Fruit fly (Drosophila melanogaster) whole organism, embryonic: Measurements from ENCODE around the gene CG14227.
A peak's percentile ranks its signal among the peaks of the same experiment; 100 is the strongest.

ENCODE experiments used
- Awh ChIP-seq: fragments of 200-800 bp; sonication (Bioruptor generic); IDR thresholded peaks from 2 replicates; pipeline ENCODE4, ENCODE4 v1.3.6; 2022; ENCODE audit warnings: missing biosample characterization, missing genetic modification characterization
- CG10267 ChIP-seq: fragments of 200-800 bp; sonication (Bioruptor generic); optimal IDR thresholded peaks from 2 replicates; lab custom pipeline; 2018; ENCODE audit warnings: missing biosample characterization, mild to moderate bottlenecking, missing genetic modification characterization, moderate library complexity
- CG10979 ChIP-seq: fragments of 200-800 bp; sonication (Bioruptor generic); optimal IDR thresholded peaks from 2 replicates; lab custom pipeline; 2018; ENCODE audit warnings: missing biosample characterization, mild to moderate bottlenecking, missing genetic modification characterization, moderate library complexity
- CG11398 ChIP-seq: fragments of 200-800 bp; sonication (Bioruptor generic); optimal IDR thresholded peaks from 2 replicates; lab custom pipeline; 2016; ENCODE audit warnings: missing biosample characterization, missing genetic modification characterization
- CG13287 ChIP-seq: fragments of 200-800 bp; sonication (Bioruptor generic); IDR thresholded peaks from 2 replicates; pipeline ENCODE4 v1.3.6; 2022; ENCODE audit warnings: missing biosample characterization, missing genetic modification characterization; ENCODE audit not compliant: partially characterized antibody
- CG16813 ChIP-seq: fragments of 200-800 bp; sonication (Bioruptor generic); IDR thresholded peaks from 3 replicates; pipeline ENCODE4 v1.3.6; 2022; ENCODE audit warnings: missing biosample characterization, missing genetic modification characterization; ENCODE audit not compliant: partially characterized antibody
- CG17359 ChIP-seq: fragments of 200-800 bp; sonication (Bioruptor generic); optimal IDR thresholded peaks from 3 replicates; lab custom pipeline; 2018; ENCODE audit warnings: missing biosample characterization, mild to moderate bottlenecking, missing genetic modification characterization, moderate library complexity
- CG17385 ChIP-seq: fragments of 200-800 bp; sonication (Bioruptor generic); optimal IDR thresholded peaks from 3 replicates; lab custom pipeline; 2018; ENCODE audit warnings: missing biosample characterization, mild to moderate bottlenecking, missing genetic modification characterization
- CG3065 ChIP-seq: fragments of 200-800 bp; sonication (Bioruptor generic); optimal IDR thresholded peaks from 2 replicates; lab custom pipeline; 2016; ENCODE audit warnings: missing biosample characterization, missing genetic modification characterization
- CG31365 ChIP-seq: fragments of 200-800 bp; sonication (Bioruptor generic); optimal IDR thresholded peaks from 2 replicates; lab custom pipeline; 2018; ENCODE audit warnings: missing biosample characterization, mild to moderate bottlenecking, missing genetic modification characterization
- CG32772 ChIP-seq: fragments of 200-800 bp; sonication (Bioruptor generic); IDR thresholded peaks from 2 replicates; pipeline ENCODE4 v1.3.6; 2022; ENCODE audit warnings: missing biosample characterization, missing genetic modification characterization
- CG4328 ChIP-seq: fragments of 200-800 bp; sonication (Bioruptor generic); optimal IDR thresholded peaks from 3 replicates; lab custom pipeline; 2017; ENCODE audit warnings: missing biosample characterization, missing genetic modification reagents, missing genetic modification characterization
- CG4707 ChIP-seq: fragments of 200-800 bp; sonication (Bioruptor generic); optimal IDR thresholded peaks from 2 replicates; lab custom pipeline; 2018; ENCODE audit warnings: missing biosample characterization, mild to moderate bottlenecking, missing genetic modification characterization, moderate library complexity
- CG6272 ChIP-seq: fragments of 200-800 bp; sonication (Bioruptor generic); IDR thresholded peaks from 2 replicates; pipeline ENCODE4 v1.3.6; 2022; ENCODE audit warnings: missing biosample characterization, missing genetic modification characterization
- CG6854 ChIP-seq: fragments of 200-800 bp; sonication (Bioruptor generic); optimal IDR thresholded peaks from 3 replicates; lab custom pipeline; 2017; ENCODE audit warnings: missing biosample characterization, mild to moderate bottlenecking, missing genetic modification characterization
- CG7372 ChIP-seq: fragments of 200-800 bp; sonication (Bioruptor generic); IDR thresholded peaks from 2 replicates; pipeline ENCODE4 v1.3.6; 2022; ENCODE audit warnings: missing biosample characterization, missing genetic modification characterization
- CG7556 ChIP-seq: fragments of 200-800 bp; sonication (Bioruptor generic); optimal IDR thresholded peaks from 2 replicates; lab custom pipeline; 2017; ENCODE audit warnings: missing biosample characterization, mild to moderate bottlenecking, missing genetic modification characterization
- CG7963 ChIP-seq: fragments of 200-800 bp; sonication (Bioruptor generic); IDR thresholded peaks from 3 replicates; pipeline ENCODE4 v1.3.6; 2022; ENCODE audit warnings: missing biosample characterization, missing genetic modification characterization; ENCODE audit not compliant: partially characterized antibody
- CG9932 ChIP-seq: fragments of 200-800 bp; sonication (Bioruptor generic); IDR thresholded peaks from 2 replicates; pipeline ENCODE4 v1.3.6; 2022; ENCODE audit warnings: missing biosample characterization, missing genetic modification characterization
- D19B ChIP-seq: fragments of 200-800 bp; sonication (Bioruptor generic); optimal IDR thresholded peaks from 2 replicates; lab custom pipeline; 2017; ENCODE audit warnings: missing biosample characterization, mild to moderate bottlenecking, missing genetic modification characterization
- Dek ChIP-seq: fragments of 200-800 bp; sonication (Bioruptor generic); optimal IDR thresholded peaks from 3 replicates; lab custom pipeline; 2019; ENCODE audit warnings: missing biosample characterization, mild to moderate bottlenecking, missing genetic modification characterization, moderate library complexity
- Dip3 ChIP-seq: fragments of 200-800 bp; sonication (Bioruptor generic); optimal IDR thresholded peaks from 3 replicates; lab custom pipeline; 2016; ENCODE audit warnings: missing biosample characterization, missing genetic modification characterization
- Doc3 ChIP-seq: fragments of 200-800 bp; sonication (Bioruptor generic); IDR thresholded peaks from 3 replicates; pipeline ENCODE4 v1.3.6; 2022; ENCODE audit warnings: missing biosample characterization, missing genetic modification characterization; ENCODE audit not compliant: partially characterized antibody
- Ets97D ChIP-seq: fragments of 200-800 bp; sonication (Bioruptor generic); optimal IDR thresholded peaks from 3 replicates; lab custom pipeline; 2016; ENCODE audit warnings: missing biosample characterization, missing genetic modification characterization
- H15 ChIP-seq: fragments of 200-800 bp; sonication (Bioruptor generic); IDR thresholded peaks from 3 replicates; pipeline ENCODE4 v1.3.6; 2022; ENCODE audit warnings: missing biosample characterization, missing genetic modification characterization
- Hey ChIP-seq: fragments of 200-800 bp; sonication (Bioruptor generic); optimal IDR thresholded peaks from 3 replicates; lab custom pipeline; 2018; ENCODE audit warnings: missing biosample characterization, mild to moderate bottlenecking, missing genetic modification characterization
- Hmx ChIP-seq: fragments of 200-800 bp; sonication (Bioruptor generic); optimal IDR thresholded peaks from 2 replicates; lab custom pipeline; 2016; ENCODE audit warnings: missing biosample characterization, missing genetic modification characterization
- Hr78 ChIP-seq, 2 experiments: fragments of 200-800 bp in 1 of 2; fragments of >200 bp in 1 of 2; sonication (Bioruptor generic) in 1 of 2; optimal IDR thresholded peaks; 2 replicates each; lab custom pipeline; 2017 to 2019; ENCODE audit warnings: missing biosample characterization in 2 of 2, missing genetic modification characterization in 2 of 2, mild to moderate bottlenecking in 1 of 2, moderate library complexity in 1 of 2
- MBD-R2 ChIP-seq: fragments of 200-800 bp; sonication (Bioruptor generic); IDR thresholded peaks from 2 replicates; pipeline ENCODE4 v1.3.6; 2022; ENCODE audit warnings: missing biosample characterization, missing genetic modification characterization
- NC2α ChIP-seq: fragments of 200-800 bp; sonication (Bioruptor generic); optimal IDR thresholded peaks from 2 replicates; lab custom pipeline; 2016; ENCODE audit warnings: missing biosample characterization, missing genetic modification characterization
- Neu2 ChIP-seq: fragments of 200-800 bp; sonication (Bioruptor generic); optimal IDR thresholded peaks from 3 replicates; lab custom pipeline; 2016; ENCODE audit warnings: missing biosample characterization, missing genetic modification characterization, borderline replicate concordance
- PHDP ChIP-seq: fragments of 200-800 bp; sonication (Bioruptor generic); optimal IDR thresholded peaks from 3 replicates; lab custom pipeline; 2018; ENCODE audit warnings: missing biosample characterization, mild to moderate bottlenecking, missing genetic modification characterization, moderate library complexity
- Stat92E ChIP-seq, 3 experiments: fragments of >200 bp in 2 of 3; fragments of 200-800 bp in 1 of 3; sonication (Bioruptor generic) in 1 of 3; optimal IDR thresholded peaks; 2 replicates each; lab custom pipeline; 2017 to 2019; ENCODE audit warnings: missing biosample characterization in 3 of 3, missing genetic modification characterization in 3 of 3, mild to moderate bottlenecking in 1 of 3, moderate library complexity in 1 of 3
- al ChIP-seq: fragments of 200-800 bp; sonication (Bioruptor generic); IDR thresholded peaks from 2 replicates; pipeline ENCODE4 v1.3.6; 2022; ENCODE audit warnings: missing biosample characterization, missing genetic modification characterization
- br ChIP-seq: fragments of >200 bp; optimal IDR thresholded peaks from 2 replicates; lab custom pipeline; 2017
- chm ChIP-seq: fragments of 200-800 bp; sonication (Bioruptor generic); IDR thresholded peaks from 2 replicates; pipeline ENCODE4 v1.3.6; 2022; ENCODE audit warnings: missing biosample characterization, missing genetic modification characterization
- esg ChIP-seq: fragments of 200-800 bp; sonication (Bioruptor generic); conservative IDR thresholded peaks from 2 replicates; pipeline ENCODE4 v1.3.6; 2022; ENCODE audit warnings: missing biosample characterization, missing genetic modification characterization
- exex ChIP-seq: fragments of 200-800 bp; sonication (Bioruptor generic); optimal IDR thresholded peaks from 4 replicates; lab custom pipeline; 2018; ENCODE audit warnings: missing biosample characterization, mild to moderate bottlenecking, missing genetic modification characterization, moderate library complexity
- fd96Cb ChIP-seq: fragments of 200-800 bp; sonication (Bioruptor generic); optimal IDR thresholded peaks from 2 replicates; lab custom pipeline; 2018; ENCODE audit warnings: missing biosample characterization, mild to moderate bottlenecking, missing genetic modification characterization, moderate library complexity
- her ChIP-seq: fragments of 200-800 bp; sonication (Bioruptor generic); optimal IDR thresholded peaks from 2 replicates; lab custom pipeline; 2016; ENCODE audit warnings: missing biosample characterization, missing genetic modification characterization
- hkb ChIP-seq, 2 experiments: fragments of 200-800 bp in 1 of 2; fragments of >200 bp in 1 of 2; sonication (Bioruptor generic) in 1 of 2; IDR thresholded peaks in 1 of 2; optimal IDR thresholded peaks in 1 of 2; 2 replicates each; pipeline versions ENCODE4 v1.3.6 to Lab custom; 2017 to 2022; ENCODE audit warnings: missing biosample characterization in 1 of 2, missing genetic modification characterization in 1 of 2
- jigr1 ChIP-seq: fragments of 200-800 bp; sonication (Bioruptor generic); IDR thresholded peaks from 3 replicates; pipeline ENCODE4 v1.3.6; 2022; ENCODE audit warnings: missing biosample characterization, missing genetic modification characterization
- rib ChIP-seq: fragments of 200-800 bp; sonication (Bioruptor generic); IDR thresholded peaks from 2 replicates; pipeline ENCODE4 v1.3.6; 2022; ENCODE audit warnings: missing biosample characterization, missing genetic modification characterization
- sisA ChIP-seq: fragments of 200-800 bp; sonication (Bioruptor generic); IDR thresholded peaks from 2 replicates; pipeline ENCODE4 v1.3.6; 2022; ENCODE audit warnings: missing biosample characterization, missing genetic modification characterization
- slp2 ChIP-seq: fragments of 200-800 bp; sonication (Bioruptor generic); optimal IDR thresholded peaks from 2 replicates; lab custom pipeline; 2016; ENCODE audit warnings: missing biosample characterization, missing genetic modification characterization
- ssp ChIP-seq: fragments of 200-800 bp; sonication (Bioruptor generic); IDR thresholded peaks from 2 replicates; pipeline ENCODE4 v1.3.6; 2022; ENCODE audit warnings: missing biosample characterization, missing genetic modification characterization
- trem ChIP-seq: fragments of 200-800 bp; optimal IDR thresholded peaks from 3 replicates; lab custom pipeline; 2019; ENCODE audit warnings: missing biosample characterization, mild to moderate bottlenecking, missing genetic modification characterization, moderate library complexity
- unc-4 ChIP-seq: fragments of 200-800 bp; sonication (Bioruptor generic); IDR thresholded peaks from 2 replicates; pipeline ENCODE4 v1.3.6; 2022; ENCODE audit warnings: missing biosample characterization, missing genetic modification characterization; ENCODE audit not compliant: partially characterized antibody
- vfl ChIP-seq: fragments of 200-800 bp; sonication (Bioruptor generic); optimal IDR thresholded peaks from 2 replicates; lab custom pipeline; 2016; ENCODE audit warnings: missing biosample characterization, missing genetic modification characterization
- wor ChIP-seq: fragments of 200-800 bp; sonication (Bioruptor generic); IDR thresholded peaks from 2 replicates; pipeline ENCODE4 v1.3.6; 2022; ENCODE audit warnings: missing biosample characterization, missing genetic modification characterization

CG14227 gene

dm6 chrX:19666991-19667409 lies 21.7 kb downstream of the CG14227 start, which contains the start of gene Zw (continued):
- TF ChIP-seq CG31365 (no peak), CG17359 (peak; percentile 31), chm (no peak), Awh (GFP tag; lab: Robert Waterston, UW) (no peak), CG7556 (GFP tag; lab: Kevin White, UChicago) (no peak), H15 (GFP tag; lab: Robert Waterston, UW) (peak; percentile 53; the same call in 1 of the 3 replicates), Neu2 (GFP tag; lab: Kevin White, UChicago) (no peak), hkb (optimal IDR thresholded peaks at IDR 0.05; lab: Kevin White, UChicago) (no peak), hkb (GFP tag; IDR thresholded peaks at IDR 0.05; lab: Robert Waterston, UW) (peak; percentile 27; the same call in 1 of the 2 replicates), CG32772 (GFP tag; lab: Robert Waterston, UW) (peak; percentile 59), br (lab: Kevin White, UChicago) (no peak), Ets97D (GFP tag; lab: Kevin White, UChicago) (no peak), Dek (tag; lab: Kevin White, UChicago) (no peak), PHDP (tag; lab: Kevin White, UChicago) (peak; percentile 19), Hr78 (GFP tag; optimal IDR thresholded peaks at IDR 0.05; lab: Kevin White, UChicago) (no peak), slp2 (GFP tag; lab: Kevin White, UChicago) (no peak), trem (peak; percentile 20), CG11398 (GFP tag; lab: Kevin White, UChicago) (no peak), CG9932 (peak; percentile 88), CG16813 (GFP tag; lab: Robert Waterston, UW) (peak; percentile 70), CG10979 (peak; percentile 35), CG6272 (GFP tag; lab: Robert Waterston, UW) (peak; percentile 34; the same call in 1 of the 2 replicates), Hmx (no peak), sisA (peak; percentile 71), CG10267 (tag; lab: Kevin White, UChicago) (no peak), vfl (GFP tag; lab: Kevin White, UChicago) (peak; percentile 44), CG4328 (GFP tag; lab: Kevin White, UChicago) (no peak), wor (GFP tag; lab: Robert Waterston, UW) (no peak), jigr1 (GFP tag; lab: Robert Waterston, UW) (no peak; the same call in 2 of the 3 replicates), fd96Cb (tag; lab: Kevin White, UChicago) (peak; percentile 25), ssp (GFP tag; lab: Robert Waterston, UW) (no peak), NC2α (GFP tag; lab: Kevin White, UChicago) (no peak), Hey (tag; lab: Kevin White, UChicago) (no peak), rib (GFP tag; lab: Robert Waterston, UW) (0 out of 2 replicates have a peak, but pooled peaks have one; percentile 27), exex (tag; lab: Kevin White, UChicago) (peak; percentile 7), CG7372 (GFP tag; lab: Robert Waterston, UW) (0 out of 2 replicates have a peak, but pooled peaks have one; percentile 34), CG4707 (no peak), Doc3 (no peak), CG7963 (no peak), esg (GFP tag; lab: Robert Waterston, UW) (peak; percentile 48), CG13287 (GFP tag; lab: Robert Waterston, UW) (peak; percentile 27; the same call in 1 of the 2 replicates), CG17385 (GFP tag; lab: Kevin White, UChicago) (no peak), al (GFP tag; lab: Robert Waterston, UW) (peak; percentile 46; the same call in 1 of the 2 replicates), CG6854 (GFP tag; lab: Kevin White, UChicago) (no peak), Stat92E (GFP tag; optimal IDR thresholded peaks at IDR 0.05; lab: Kevin White, UChicago) (no peak), D19B (GFP tag; lab: Kevin White, UChicago) (peak; percentile 30), MBD-R2 (GFP tag; lab: Robert Waterston, UW) (peak; percentile 38; the same call in 1 of the 2 replicates), CG3065 (GFP tag; lab: Kevin White, UChicago) (no peak), unc-4 (no peak), Dip3 (GFP tag; lab: Kevin White, UChicago) (peak; percentile 56), her (GFP tag; lab: Kevin White, UChicago) (no peak)
